Worm (Caenorhabditis elegans) whole organism, L3 larva: ENCODE results near the gene cyp-37A1.

Experiments
- R02D3.7 ChIP-seq: fragments of 150-350 bp; optimal IDR thresholded peaks from 2 replicates; lab custom pipeline; 2014; ENCODE audit warnings: missing biosample characterization, missing genetic modification characterization
- ZK546.5 ChIP-seq: sonication (generic microtip); optimal IDR thresholded peaks from 2 replicates; lab custom pipeline; 2017; ENCODE audit warnings: missing biosample characterization, missing genetic modification characterization
- aly-2 ChIP-seq: fragments of 150-350 bp; optimal IDR thresholded peaks from 2 replicates; lab custom pipeline; 2014; ENCODE audit warnings: missing biosample characterization, missing genetic modification characterization
- ama-1 ChIP-seq: fragments of 150-350 bp; optimal IDR thresholded peaks from 2 replicates; lab custom pipeline; 2018
- ceh-16 ChIP-seq: sonication (generic microtip); optimal IDR thresholded peaks from 2 replicates; lab custom pipeline; 2017; ENCODE audit warnings: missing biosample characterization, missing genetic modification characterization
- ceh-28 ChIP-seq: fragments of 150-350 bp; optimal IDR thresholded peaks from 2 replicates; lab custom pipeline; 2014; ENCODE audit warnings: missing biosample characterization, missing genetic modification reagents, missing genetic modification characterization
- ceh-82 ChIP-seq: fragments of 150-350 bp; optimal IDR thresholded peaks from 2 replicates; lab custom pipeline; 2014; ENCODE audit warnings: missing biosample characterization, missing genetic modification characterization
- ceh-9 ChIP-seq: sonication (generic microtip); optimal IDR thresholded peaks from 2 replicates; lab custom pipeline; 2018; ENCODE audit warnings: missing biosample characterization, missing genetic modification characterization
- daf-12 ChIP-seq: fragments of 150-350 bp; optimal IDR thresholded peaks from 2 replicates; lab custom pipeline; 2014; ENCODE audit warnings: missing biosample characterization, missing genetic modification reagents, missing genetic modification characterization
- egl-27 ChIP-seq: sonication (generic microtip); optimal IDR thresholded peaks from 4 replicates; lab custom pipeline; 2017; ENCODE audit warnings: missing biosample characterization, missing genetic modification reagents, missing genetic modification characterization
- egl-5 ChIP-seq: fragments of 150-350 bp; optimal IDR thresholded peaks from 2 replicates; lab custom pipeline; 2017; ENCODE audit warnings: missing biosample characterization, missing genetic modification reagents, missing genetic modification characterization, inconsistent platforms
- elt-1 ChIP-seq: fragments of 150-350 bp; optimal IDR thresholded peaks from 2 replicates; lab custom pipeline; 2014; ENCODE audit warnings: missing biosample characterization, missing genetic modification characterization
- elt-2 ChIP-seq: sonication (generic microtip); optimal IDR thresholded peaks from 2 replicates; lab custom pipeline; 2016; ENCODE audit warnings: missing genetic modification reagents, mild to moderate bottlenecking, missing genetic modification characterization, missing compliant biosample characterization
- elt-3 ChIP-seq, 3 experiments: fragments of 150-350 bp in 1 of 3; sonication (generic microtip) in 2 of 3; optimal IDR thresholded peaks; 2 replicates in 2 of 3; 4 replicates in 1 of 3; lab custom pipeline; 2014 to 2017; ENCODE audit warnings: missing biosample characterization in 3 of 3, missing genetic modification characterization in 3 of 3
- eor-1 ChIP-seq, 2 experiments: fragments of 150-350 bp; optimal IDR thresholded peaks; 2 replicates each; lab custom pipeline; 2014 to 2018; ENCODE audit warnings: missing biosample characterization in 2 of 2, missing genetic modification characterization in 2 of 2
- fkh-10 ChIP-seq: sonication (generic microtip); optimal IDR thresholded peaks from 2 replicates; lab custom pipeline; 2017; ENCODE audit warnings: missing biosample characterization, missing genetic modification reagents, missing genetic modification characterization
- fkh-2 ChIP-seq: fragments of 150-350 bp; optimal IDR thresholded peaks from 2 replicates; lab custom pipeline; 2014; ENCODE audit warnings: missing biosample characterization, missing genetic modification reagents, missing genetic modification characterization
- fos-1 ChIP-seq: fragments of 150-350 bp; optimal IDR thresholded peaks from 2 replicates; lab custom pipeline; 2014; ENCODE audit warnings: missing biosample characterization, missing genetic modification characterization
- hmg-11 ChIP-seq: sonication (generic microtip); optimal IDR thresholded peaks from 2 replicates; lab custom pipeline; 2016; ENCODE audit warnings: missing genetic modification characterization, missing compliant biosample characterization
- jun-1 ChIP-seq: fragments of 150-350 bp; optimal IDR thresholded peaks from 2 replicates; lab custom pipeline; 2014; ENCODE audit warnings: missing biosample characterization, missing genetic modification reagents, missing genetic modification characterization
- lin-15B ChIP-seq: fragments of 150-350 bp; optimal IDR thresholded peaks from 2 replicates; lab custom pipeline; 2014; ENCODE audit warnings: missing biosample characterization, missing genetic modification characterization
- lin-39 ChIP-seq: fragments of 150-350 bp; optimal IDR thresholded peaks from 2 replicates; lab custom pipeline; 2018; ENCODE audit warnings: missing biosample characterization, missing genetic modification reagents, missing genetic modification characterization
- lsy-12 ChIP-seq: sonication (generic microtip); optimal IDR thresholded peaks from 2 replicates; lab custom pipeline; 2016; ENCODE audit warnings: mild to moderate bottlenecking, missing genetic modification characterization, missing compliant biosample characterization
- mdl-1 ChIP-seq: fragments of 150-350 bp; optimal IDR thresholded peaks from 2 replicates; lab custom pipeline; 2014; ENCODE audit warnings: missing biosample characterization, missing genetic modification characterization
- mml-1 ChIP-seq: fragments of 150-350 bp; sonication (generic microtip); optimal IDR thresholded peaks from 3 replicates; lab custom pipeline; 2014; ENCODE audit warnings: missing biosample characterization, missing genetic modification characterization
- nfya-1 ChIP-seq: sonication (generic microtip); optimal IDR thresholded peaks from 2 replicates; lab custom pipeline; 2017; ENCODE audit warnings: missing genetic modification characterization, mild to moderate bottlenecking, missing compliant biosample characterization, antibody characterized with exemption, moderate library complexity; ENCODE audit not compliant: insufficient read depth
- nhr-11 ChIP-seq: fragments of 150-350 bp; optimal IDR thresholded peaks from 2 replicates; lab custom pipeline; 2014; ENCODE audit warnings: missing biosample characterization, missing genetic modification characterization
- nhr-23 ChIP-seq: fragments of 150-350 bp; optimal IDR thresholded peaks from 2 replicates; lab custom pipeline; 2014; ENCODE audit warnings: missing biosample characterization, missing genetic modification reagents, missing genetic modification characterization
- nhr-237 ChIP-seq: fragments of 150-350 bp; optimal IDR thresholded peaks from 2 replicates; lab custom pipeline; 2014; ENCODE audit warnings: missing biosample characterization, missing genetic modification characterization
- nhr-25 ChIP-seq: sonication (generic microtip); optimal IDR thresholded peaks from 2 replicates; lab custom pipeline; 2017; ENCODE audit warnings: missing biosample characterization, missing genetic modification characterization
- nhr-28 ChIP-seq: fragments of 150-350 bp; optimal IDR thresholded peaks from 2 replicates; lab custom pipeline; 2014; ENCODE audit warnings: missing biosample characterization, missing genetic modification characterization
- nhr-43 ChIP-seq: sonication (generic microtip); optimal IDR thresholded peaks from 2 replicates; lab custom pipeline; 2016; ENCODE audit warnings: mild to moderate bottlenecking, missing genetic modification characterization, missing compliant biosample characterization; ENCODE audit not compliant: poor library complexity, severe bottlenecking
- nhr-76 ChIP-seq: fragments of 150-350 bp; sonication (generic microtip); optimal IDR thresholded peaks from 5 replicates; lab custom pipeline; 2014; ENCODE audit warnings: missing biosample characterization, missing genetic modification characterization
- nhr-77 ChIP-seq: fragments of 150-350 bp; optimal IDR thresholded peaks from 2 replicates; lab custom pipeline; 2014; ENCODE audit warnings: missing biosample characterization, missing genetic modification characterization
- pha-4 ChIP-seq: fragments of 150-350 bp; optimal IDR thresholded peaks from 2 replicates; lab custom pipeline; 2014; ENCODE audit warnings: missing biosample characterization, missing genetic modification reagents, missing genetic modification characterization
- pqm-1 ChIP-seq: fragments of 150-350 bp; optimal IDR thresholded peaks from 2 replicates; lab custom pipeline; 2017; ENCODE audit warnings: missing biosample characterization, missing genetic modification characterization, inconsistent platforms
- sea-2 ChIP-seq: fragments of 150-350 bp; sonication (generic microtip); optimal IDR thresholded peaks from 4 replicates; lab custom pipeline; 2014; ENCODE audit warnings: missing biosample characterization, missing genetic modification reagents, missing genetic modification characterization
- skn-1 ChIP-seq: fragments of 150-350 bp; optimal IDR thresholded peaks from 2 replicates; lab custom pipeline; 2014; ENCODE audit warnings: missing biosample characterization, missing genetic modification characterization
- snpc-4 ChIP-seq: fragments of 150-350 bp; optimal IDR thresholded peaks from 2 replicates; lab custom pipeline; 2014; ENCODE audit warnings: missing biosample characterization, missing genetic modification characterization
- tbx-2 ChIP-seq: sonication (generic microtip); optimal IDR thresholded peaks from 2 replicates; lab custom pipeline; 2016; ENCODE audit warnings: mild to moderate bottlenecking, missing genetic modification characterization, missing compliant biosample characterization
- unc-39 ChIP-seq: sonication (generic microtip); optimal IDR thresholded peaks from 4 replicates; lab custom pipeline; 2017; ENCODE audit warnings: missing biosample characterization, missing genetic modification characterization
- unc-62 ChIP-seq: fragments of 150-350 bp; sonication (generic microtip); optimal IDR thresholded peaks from 4 replicates; lab custom pipeline; 2014; ENCODE audit warnings: missing biosample characterization, missing genetic modification reagents, missing genetic modification characterization
- zag-1 ChIP-seq: fragments of 150-350 bp; optimal IDR thresholded peaks from 2 replicates; lab custom pipeline; 2014; ENCODE audit warnings: missing biosample characterization, missing genetic modification characterization
- ztf-11 ChIP-seq: fragments of 150-350 bp; optimal IDR thresholded peaks from 2 replicates; lab custom pipeline; 2014; ENCODE audit warnings: missing biosample characterization, missing genetic modification characterization
- ztf-4 ChIP-seq: fragments of 150-350 bp; optimal IDR thresholded peaks from 2 replicates; lab custom pipeline; 2014; ENCODE audit warnings: missing biosample characterization, missing genetic modification characterization

Gene cyp-37A1

ce11 chrII:13976161-13976560, 40.6 kb downstream of the cyp-37A1 start, which contains the start of gene Y39G8B.2:
Y39G8B.2 (minus strand) TSS chrII:13976221.
- TF ChIP-seq nhr-25 (tag; lab: Kevin White, UChicago) (peak; percentile 84), fkh-10 (GFP tag; lab: Kevin White, UChicago) (no peak), aly-2 (tag; lab: Kevin White, UChicago) (no peak), fos-1 (tag; lab: Kevin White, UChicago) (peak; percentile 16), fkh-2 (tag; lab: Kevin White, UChicago) (no peak), egl-5 (tag; lab: Kevin White, UChicago) (peak; percentile 66), daf-12 (tag; lab: Kevin White, UChicago) (no peak), egl-27 (no peak), hmg-11 (peak; percentile 81), nhr-77 (tag; lab: Kevin White, UChicago) (no peak), tbx-2 (tag; lab: Kevin White, UChicago) (no peak), skn-1 (tag; lab: Kevin White, UChicago) (peak; percentile 11), nfya-1 (peak; percentile 88), ceh-82 (no peak), ZK546.5 (tag; lab: Kevin White, UChicago) (no peak), lin-15B (tag; lab: Kevin White, UChicago) (peak; percentile 98), ztf-11 (tag; lab: Kevin White, UChicago) (no peak), ama-1 (lab: Kevin White, UChicago) (peak; percentile 49), ceh-16 (tag; lab: Kevin White, UChicago) (no peak), unc-39 (no peak), nhr-43 (tag; lab: Kevin White, UChicago) (peak; percentile 80), snpc-4 (peak; percentile 92), unc-62 (GFP tag; lab: Kevin White, UChicago) (no peak), elt-2 (tag; lab: Kevin White, UChicago) (peak; percentile 57), jun-1 (tag; lab: Kevin White, UChicago) (peak; percentile 56), zag-1 (tag; lab: Kevin White, UChicago) (peak; percentile 15), lsy-12 (peak; percentile 32), R02D3.7 (tag; lab: Kevin White, UChicago) (peak; percentile 55), pqm-1 (tag; lab: Kevin White, UChicago) (peak; percentile 60), elt-1 (tag; lab: Kevin White, UChicago) (no peak), ceh-9 (no peak), nhr-23 (tag; lab: Kevin White, UChicago) (peak; percentile 86), sea-2 (no peak), nhr-11 (tag; lab: Kevin White, UChicago) (no peak), ceh-28 (tag; lab: Kevin White, UChicago) (peak; percentile 7), pha-4 (tag; lab: Kevin White, UChicago) (peak; percentile 97), lin-39 (tag; lab: Kevin White, UChicago) (peak; percentile 88), nhr-76 (tag; lab: Kevin White, UChicago) (no peak), nhr-237 (tag; lab: Kevin White, UChicago) (no peak), eor-1 (tag; optimal IDR thresholded peaks at IDR 0.05; lab: Kevin White, UChicago) (no peak), elt-3 (tag; optimal IDR thresholded peaks at IDR 0.05; lab: Kevin White, UChicago) (peak in 1 of 3 experiments; percentile 40), nhr-28 (tag; lab: Kevin White, UChicago) (no peak)

- TF ChIP-seq tbx-2 (tag; lab: Kevin White, UChicago) (no peak), nhr-237 (tag; lab: Kevin White, UChicago) (no peak), elt-1 (tag; lab: Kevin White, UChicago) (no peak), R02D3.7 (tag; lab: Kevin White, UChicago) (no peak), ama-1 (lab: Kevin White, UChicago) (no peak), nhr-43 (tag; lab: Kevin White, UChicago) (no peak), pqm-1 (tag; lab: Kevin White, UChicago) (no peak), nhr-11 (tag; lab: Kevin White, UChicago) (no peak), fkh-10 (GFP tag; lab: Kevin White, UChicago) (no peak), mml-1 (tag; lab: Kevin White, UChicago) (no peak), ceh-16 (tag; lab: Kevin White, UChicago) (no peak), ztf-4 (tag; lab: Kevin White, UChicago) (no peak), ceh-82 (no peak), elt-3 (tag; optimal IDR thresholded peaks at IDR 0.05; lab: Kevin White, UChicago) (no peak), ceh-9 (no peak), skn-1 (tag; lab: Kevin White, UChicago) (no peak), mdl-1 (tag; lab: Kevin White, UChicago) (no peak), ceh-28 (tag; lab: Kevin White, UChicago) (no peak)
Measured at ce11 chrII:13974136-13974535, 42.6 kb downstream of the cyp-37A1 start.
